Worm (Caenorhabditis elegans) whole organism, L4 larva: ENCODE measurements around the gene ife-3.

ENCODE experiments used
- D1046.2 ChIP-seq: fragments of 200-800 bp; sonication (Bioruptor generic); IDR thresholded peaks from 2 replicates; pipeline ENCODE4 v1.3.6; 2022; ENCODE audit warnings: missing genetic modification characterization, missing compliant biosample characterization
- F26F4.8 ChIP-seq: fragments of 200-800 bp; sonication (Bioruptor generic); conservative IDR thresholded peaks from 2 replicates; pipeline ENCODE4 v1.3.6; 2022; ENCODE audit warnings: missing genetic modification characterization, missing compliant biosample characterization
- F49E8.2 ChIP-seq: sonication (generic microtip); optimal IDR thresholded peaks from 2 replicates; lab custom pipeline; 2016; ENCODE audit warnings: missing compliant biosample characterization, mild to moderate bottlenecking, missing genetic modification characterization, borderline replicate concordance
- R02D3.7 ChIP-seq: fragments of 150-350 bp; sonication (generic microtip); optimal IDR thresholded peaks from 3 replicates; lab custom pipeline; 2014; ENCODE audit warnings: missing biosample characterization, missing genetic modification characterization
- T26A8.4 ChIP-seq: fragments of 200-800 bp; sonication (Bioruptor generic); IDR thresholded peaks from 2 replicates; pipeline ENCODE4 v1.3.6; 2022; ENCODE audit warnings: missing genetic modification characterization, missing compliant biosample characterization
- Y48G9A.11 ChIP-seq: fragments of 200-800 bp; sonication (Bioruptor generic); IDR thresholded peaks from 2 replicates; pipeline ENCODE4 v1.3.6; 2022; ENCODE audit warnings: missing genetic modification reagents, missing genetic modification characterization, missing compliant biosample characterization
- Y5F2A.4 ChIP-seq: fragments of 200-800 bp; sonication (Bioruptor generic); optimal IDR thresholded peaks from 2 replicates; lab custom pipeline; 2018; ENCODE audit warnings: mild to moderate bottlenecking, missing genetic modification characterization, missing compliant biosample characterization
- attf-4 ChIP-seq: sonication (generic microtip); optimal IDR thresholded peaks from 3 replicates; lab custom pipeline; 2017; ENCODE audit warnings: missing biosample characterization, missing genetic modification characterization
- ceh-20 ChIP-seq: fragments of 200-800 bp; sonication (Bioruptor generic); IDR thresholded peaks from 2 replicates; pipeline ENCODE4 v1.3.6; 2022; ENCODE audit warnings: missing genetic modification reagents, missing genetic modification characterization, missing compliant biosample characterization
- ceh-44 ChIP-seq: fragments of 200-800 bp; sonication (Bioruptor generic); IDR thresholded peaks from 2 replicates; pipeline ENCODE4 v1.3.6; 2022; ENCODE audit warnings: missing genetic modification reagents, missing genetic modification characterization, missing compliant biosample characterization
- cey-2 ChIP-seq: sonication (generic microtip); optimal IDR thresholded peaks from 3 replicates; lab custom pipeline; 2017; ENCODE audit warnings: missing genetic modification characterization, mild to moderate bottlenecking, missing compliant biosample characterization, antibody characterized with exemption, borderline replicate concordance; ENCODE audit not compliant: insufficient read depth
- ctbp-1 ChIP-seq: fragments of 200-800 bp; sonication (Bioruptor generic); IDR thresholded peaks from 2 replicates; pipeline ENCODE4 v1.3.6; 2022; ENCODE audit warnings: missing genetic modification reagents, missing genetic modification characterization, missing compliant biosample characterization
- daf-19 ChIP-seq: fragments of 200-800 bp; sonication (Bioruptor generic); conservative IDR thresholded peaks from 2 replicates; pipeline ENCODE4 v1.3.6; 2022; ENCODE audit warnings: missing genetic modification characterization, missing compliant biosample characterization
- daf-8 ChIP-seq: fragments of 200-800 bp; sonication (Bioruptor generic); IDR thresholded peaks from 2 replicates; pipeline ENCODE4 v1.3.6; 2022; ENCODE audit warnings: missing genetic modification characterization, missing compliant biosample characterization
- dmd-6 ChIP-seq: fragments of 200-800 bp; sonication (Bioruptor generic); IDR thresholded peaks from 2 replicates; pipeline ENCODE4 v1.3.6; 2022; ENCODE audit warnings: missing genetic modification reagents, missing genetic modification characterization, missing compliant biosample characterization
- dmd-8 ChIP-seq: fragments of 200-800 bp; sonication (Bioruptor generic); IDR thresholded peaks from 2 replicates; pipeline ENCODE4 v1.3.6; 2022; ENCODE audit warnings: missing genetic modification characterization, missing compliant biosample characterization
- dve-1 ChIP-seq: sonication (generic microtip); optimal IDR thresholded peaks from 2 replicates; lab custom pipeline; 2017; ENCODE audit warnings: antibody characterized with exemption, mild to moderate bottlenecking, missing genetic modification characterization, missing compliant biosample characterization; ENCODE audit not compliant: insufficient read depth
- egl-27 ChIP-seq: sonication (generic microtip); optimal IDR thresholded peaks from 3 replicates; lab custom pipeline; 2017; ENCODE audit warnings: missing biosample characterization, missing genetic modification reagents, missing genetic modification characterization
- egl-43 ChIP-seq: fragments of 200-800 bp; sonication (Bioruptor generic); IDR thresholded peaks from 2 replicates; pipeline ENCODE4 v1.3.6; 2022; ENCODE audit warnings: missing genetic modification reagents, missing genetic modification characterization, missing compliant biosample characterization
- fkh-10 ChIP-seq: fragments of 150-350 bp; optimal IDR thresholded peaks from 2 replicates; lab custom pipeline; 2014; ENCODE audit warnings: missing biosample characterization, missing genetic modification reagents, missing genetic modification characterization
- fos-1 ChIP-seq: fragments of 150-350 bp; optimal IDR thresholded peaks from 2 replicates; lab custom pipeline; 2014; ENCODE audit warnings: missing biosample characterization, missing genetic modification characterization
- gei-8 ChIP-seq: fragments of 200-800 bp; sonication (Bioruptor generic); optimal IDR thresholded peaks from 2 replicates; lab custom pipeline; 2018; ENCODE audit warnings: mild to moderate bottlenecking, missing genetic modification characterization, missing compliant biosample characterization
- hif-1 ChIP-seq, 2 experiments: sonication (generic microtip); optimal IDR thresholded peaks; 2 replicates each; lab custom pipeline; 2016 to 2017; ENCODE audit warnings: missing compliant biosample characterization in 2 of 2, missing genetic modification characterization in 2 of 2, missing genetic modification reagents in 2 of 2, missing genotype in 2 of 2, mild to moderate bottlenecking in 1 of 2
- jun-1 ChIP-seq: fragments of 150-350 bp; optimal IDR thresholded peaks from 2 replicates; lab custom pipeline; 2014; ENCODE audit warnings: missing biosample characterization, missing genetic modification reagents, missing genetic modification characterization
- lim-7 ChIP-seq: fragments of 200-800 bp; sonication (Bioruptor generic); IDR thresholded peaks from 2 replicates; pipeline ENCODE4 v1.3.6; 2022; ENCODE audit warnings: missing genetic modification characterization, missing compliant biosample characterization
- lin-1 ChIP-seq: fragments of 200-800 bp; sonication (Bioruptor generic); IDR thresholded peaks from 2 replicates; pipeline ENCODE4 v1.3.6; 2022; ENCODE audit warnings: missing genetic modification reagents, missing genetic modification characterization, missing compliant biosample characterization
- lin-29 ChIP-seq: fragments of 200-800 bp; sonication (Bioruptor generic); IDR thresholded peaks from 2 replicates; pipeline ENCODE4 v1.3.6; 2022; ENCODE audit warnings: missing genetic modification reagents, missing genetic modification characterization, missing compliant biosample characterization
- lsy-2 ChIP-seq, 2 experiments: fragments of 150-350 bp in 1 of 2; sonication (generic microtip) in 1 of 2; optimal IDR thresholded peaks; 2 replicates each; lab custom pipeline; 2014 to 2017; ENCODE audit warnings: missing biosample characterization in 2 of 2, missing genetic modification characterization in 2 of 2
- madf-9 ChIP-seq: fragments of 200-800 bp; sonication (Bioruptor generic); conservative IDR thresholded peaks from 2 replicates; pipeline ENCODE4 v1.3.6; 2022; ENCODE audit warnings: missing genetic modification reagents, missing genetic modification characterization, missing compliant biosample characterization
- mdl-1 ChIP-seq, 2 experiments: fragments of 150-350 bp in 1 of 2; sonication (generic microtip) in 1 of 2; optimal IDR thresholded peaks; 2 replicates each; lab custom pipeline; 2014 to 2017; ENCODE audit warnings: missing biosample characterization in 2 of 2, missing genetic modification characterization in 2 of 2
- mdt-29 ChIP-seq: fragments of 200-800 bp; sonication (Bioruptor generic); IDR thresholded peaks from 2 replicates; pipeline ENCODE4 v1.3.6; 2022; ENCODE audit warnings: missing genetic modification reagents, missing genetic modification characterization, missing compliant biosample characterization
- mep-1 ChIP-seq: fragments of 150-350 bp; sonication (generic microtip); optimal IDR thresholded peaks from 3 replicates; lab custom pipeline; 2014; ENCODE audit warnings: missing biosample characterization, missing genetic modification characterization
- mes-2 ChIP-seq: sonication (generic microtip); optimal IDR thresholded peaks from 2 replicates; lab custom pipeline; 2016; ENCODE audit warnings: missing genotype, mild to moderate bottlenecking, missing genetic modification characterization, missing compliant biosample characterization; ENCODE audit not compliant: poor library complexity, severe bottlenecking
- mxl-2 ChIP-seq: fragments of 200-800 bp; sonication (Bioruptor generic); conservative IDR thresholded peaks from 2 replicates; pipeline ENCODE4 v1.3.6; 2022; ENCODE audit warnings: missing genetic modification reagents, missing genetic modification characterization, missing compliant biosample characterization
- nhr-102 ChIP-seq: sonication (generic microtip); optimal IDR thresholded peaks from 2 replicates; lab custom pipeline; 2016; ENCODE audit warnings: mild to moderate bottlenecking, missing genetic modification characterization, moderate library complexity, missing compliant biosample characterization
- nhr-25 ChIP-seq: sonication (generic microtip); optimal IDR thresholded peaks from 2 replicates; lab custom pipeline; 2017; ENCODE audit warnings: missing genetic modification characterization, mild to moderate bottlenecking, missing compliant biosample characterization, antibody characterized with exemption, moderate library complexity, borderline replicate concordance; ENCODE audit not compliant: insufficient read depth
- nhr-41 ChIP-seq: fragments of 200-800 bp; sonication (Bioruptor generic); IDR thresholded peaks from 2 replicates; pipeline ENCODE4 v1.3.6; 2022; ENCODE audit warnings: missing genetic modification reagents, missing genetic modification characterization, missing compliant biosample characterization
- nhr-42 ChIP-seq: fragments of 200-800 bp; sonication (Bioruptor generic); IDR thresholded peaks from 2 replicates; pipeline ENCODE4 v1.3.6; 2022; ENCODE audit warnings: missing genetic modification characterization, missing compliant biosample characterization
- nhr-6 ChIP-seq: fragments of 150-350 bp; optimal IDR thresholded peaks from 2 replicates; lab custom pipeline; 2014; ENCODE audit warnings: missing biosample characterization, missing genetic modification characterization
- nhr-76 ChIP-seq: fragments of 150-350 bp; optimal IDR thresholded peaks from 2 replicates; lab custom pipeline; 2014; ENCODE audit warnings: missing biosample characterization, missing genetic modification characterization
- set-16 ChIP-seq: fragments of 200-800 bp; sonication (Bioruptor generic); IDR thresholded peaks from 2 replicates; pipeline ENCODE4 v1.3.6; 2022; ENCODE audit warnings: missing genetic modification reagents, missing genetic modification characterization, missing compliant biosample characterization
- snpc-1.2 ChIP-seq: fragments of 200-800 bp; sonication (Bioruptor generic); IDR thresholded peaks from 2 replicates; pipeline ENCODE4 v1.3.6; 2022; ENCODE audit warnings: missing genetic modification reagents, missing genetic modification characterization, missing compliant biosample characterization
- spr-3 ChIP-seq: fragments of 200-800 bp; sonication (Bioruptor generic); optimal IDR thresholded peaks from 2 replicates; lab custom pipeline; 2018; ENCODE audit warnings: mild to moderate bottlenecking, missing genetic modification characterization, missing compliant biosample characterization
- unc-130 ChIP-seq: sonication (generic microtip); optimal IDR thresholded peaks from 2 replicates; lab custom pipeline; 2016; ENCODE audit warnings: missing genetic modification reagents, missing genetic modification characterization, missing compliant biosample characterization
- unc-62 ChIP-seq, 3 experiments: fragments of 150-350 bp in 1 of 3; sonication (generic microtip); optimal IDR thresholded peaks in 2 of 3; peaks in 1 of 3; 1 replicate in 1 of 3; 2 replicates in 2 of 3; lab custom pipeline; 2014 to 2017; ENCODE audit warnings: missing biosample characterization in 3 of 3, missing genetic modification characterization in 3 of 3, missing genetic modification reagents in 3 of 3, missing genotype in 1 of 3
- zag-1 ChIP-seq: fragments of 150-350 bp; optimal IDR thresholded peaks from 2 replicates; lab custom pipeline; 2014; ENCODE audit warnings: missing biosample characterization, missing genetic modification characterization
- zfp-2 ChIP-seq: sonication (generic microtip); optimal IDR thresholded peaks from 2 replicates; lab custom pipeline; 2016; ENCODE audit warnings: mild to moderate bottlenecking, missing genetic modification characterization, missing compliant biosample characterization
- zfp-3 ChIP-seq: fragments of 200-800 bp; sonication (Bioruptor generic); conservative IDR thresholded peaks from 2 replicates; pipeline ENCODE4 v1.3.6; 2022; ENCODE audit warnings: missing genetic modification reagents, missing genetic modification characterization, missing compliant biosample characterization
- ztf-7 ChIP-seq: fragments of 150-350 bp; optimal IDR thresholded peaks from 2 replicates; lab custom pipeline; 2014; ENCODE audit warnings: missing biosample characterization, missing genetic modification characterization

The ife-3 gene

DNA sequence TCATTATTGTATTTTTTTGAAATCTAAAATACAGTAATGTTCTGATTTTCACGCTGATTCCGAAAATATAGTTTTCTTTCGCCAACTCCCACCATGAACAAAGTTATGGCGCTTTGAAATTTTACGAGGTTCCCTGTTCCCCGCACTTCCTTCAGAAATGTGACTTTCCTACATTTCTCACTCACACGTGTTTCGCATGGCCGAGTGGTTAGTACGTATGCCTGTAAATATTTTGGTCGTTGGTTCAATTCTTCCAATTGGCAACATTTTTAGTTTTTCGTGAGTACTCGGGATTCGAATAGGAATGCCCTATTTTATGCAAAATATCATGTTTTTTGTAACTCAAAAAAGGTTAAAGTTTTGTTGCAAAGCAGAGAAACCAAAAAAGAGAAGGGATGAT is 45.7 kb upstream of the ife-3 start (continued):
- TF ChIP-seq ztf-7, result peak; percentile 53
- no peak for TF ChIP-seq set-16 (GFP tag; lab: Robert Waterston, UW)
- TF ChIP-seq mdl-1 (tag; optimal IDR thresholded peaks at IDR 0.05; lab: Kevin White, UChicago), result peak in 1 of 2 experiments; percentile 60
- TF ChIP-seq egl-43 (GFP tag; lab: Robert Waterston, UW), result peak; percentile 92
- TF ChIP-seq madf-9 (GFP tag; lab: Robert Waterston, UW), result peak; percentile 76
- TF ChIP-seq daf-8 (GFP tag; lab: Robert Waterston, UW), result no peak
- TF ChIP-seq fos-1, result no peak
- TF ChIP-seq snpc-1.2 (GFP tag; lab: Robert Waterston, UW), result peak; percentile 81
- TF ChIP-seq T26A8.4 (GFP tag; lab: Robert Waterston, UW), result no peak; the same call in 1 of the 2 replicates
- no peak for TF ChIP-seq lsy-2 (tag; optimal IDR thresholded peaks at IDR 0.05; lab: Kevin White, UChicago)
- TF ChIP-seq spr-3 (GFP tag; lab: Kevin White, UChicago), result peak; percentile 17
- peak; percentile 87 for TF ChIP-seq D1046.2 (GFP tag; lab: Robert Waterston, UW)
- TF ChIP-seq daf-19 (GFP tag; lab: Robert Waterston, UW), result peak; percentile 86
- peak; percentile 89 for TF ChIP-seq dmd-8 (GFP tag; lab: Robert Waterston, UW)
- no peak for TF ChIP-seq cey-2 (tag; lab: Kevin White, UChicago)
- TF ChIP-seq attf-4, result no peak
- TF ChIP-seq F49E8.2, result peak; percentile 18
- no peak for TF ChIP-seq egl-27 (tag; lab: Kevin White, UChicago)
- no peak for TF ChIP-seq zag-1
- 0 out of 2 replicates have a peak, but pooled peaks have one; percentile 76 for TF ChIP-seq nhr-41 (GFP tag; lab: Robert Waterston, UW)
- no peak for TF ChIP-seq nhr-42 (GFP tag; lab: Robert Waterston, UW)
- no peak for TF ChIP-seq nhr-76
- no peak for TF ChIP-seq unc-62 (GFP tag; optimal IDR thresholded peaks at IDR 0.05 in 1 of 2; lab: Kevin White, UChicago)
- no peak for TF ChIP-seq unc-62 (tag; optimal IDR thresholded peaks at IDR 0.05; lab: Kevin White, UChicago)
- TF ChIP-seq fkh-10, result no peak
- peak; percentile 91 for TF ChIP-seq F26F4.8 (GFP tag; lab: Robert Waterston, UW)
- no peak for TF ChIP-seq mep-1 (tag; lab: Kevin White, UChicago)
- no peak for TF ChIP-seq hif-1 (tag; optimal IDR thresholded peaks at IDR 0.05; lab: Kevin White, UChicago)
- TF ChIP-seq R02D3.7 (tag; lab: Kevin White, UChicago), result no peak
- peak; percentile 31 for TF ChIP-seq nhr-6 (tag; lab: Kevin White, UChicago)
- peak; percentile 71 for TF ChIP-seq ctbp-1 (GFP tag; lab: Robert Waterston, UW)
- peak; percentile 84 for TF ChIP-seq Y5F2A.4
- TF ChIP-seq mdt-29 (GFP tag; lab: Robert Waterston, UW), result peak; percentile 80
- no peak for TF ChIP-seq nhr-102 (tag; lab: Kevin White, UChicago)
- peak; percentile 4 for TF ChIP-seq jun-1 (tag; lab: Kevin White, UChicago)
- 0 out of 2 replicates have a peak, but pooled peaks have one; percentile 24 for TF ChIP-seq ceh-20 (GFP tag; lab: Robert Waterston, UW)
- peak; percentile 54; the same call in 1 of the 2 replicates for TF ChIP-seq lin-29 (GFP tag; lab: Robert Waterston, UW)
- 0 out of 2 replicates have a peak, but pooled peaks have one; percentile 52 for TF ChIP-seq zfp-3
- peak; percentile 76 for TF ChIP-seq mes-2 (tag; lab: Kevin White, UChicago)
- no peak for TF ChIP-seq dve-1 (tag; lab: Kevin White, UChicago)
- peak; percentile 93 for TF ChIP-seq lim-7 (GFP tag; lab: Robert Waterston, UW)
- TF ChIP-seq zfp-2 (tag; lab: Kevin White, UChicago), result no peak
- TF ChIP-seq mxl-2 (GFP tag; lab: Robert Waterston, UW), result peak; percentile 73
- TF ChIP-seq Y48G9A.11, result peak; percentile 80; the same call in 1 of the 2 replicates
- TF ChIP-seq ceh-44 (GFP tag; lab: Robert Waterston, UW), result peak; percentile 75; the same call in 1 of the 2 replicates
- TF ChIP-seq gei-8 (GFP tag; lab: Kevin White, UChicago), result peak; percentile 69
- peak; percentile 77 for TF ChIP-seq lin-1 (GFP tag; lab: Robert Waterston, UW)
- no peak for TF ChIP-seq unc-130 (GFP tag; lab: Kevin White, UChicago)
- TF ChIP-seq dmd-6, result no peak
- TF ChIP-seq nhr-25 (tag; lab: Kevin White, UChicago), result no peak
